Fruit fly (Drosophila melanogaster) whole organism, wandering third instar larva: ENCODE data around the gene CG8461.

Source experiments
- CG32264 ChIP-seq: fragments of 200-800 bp; sonication (Bioruptor generic); optimal IDR thresholded peaks from 2 replicates; lab custom pipeline; 2016; ENCODE audit warnings: missing biosample characterization, missing genetic modification characterization
- CrebA ChIP-seq: fragments of 200-800 bp; sonication (Bioruptor generic); optimal IDR thresholded peaks from 2 replicates; lab custom pipeline; 2016; ENCODE audit warnings: missing biosample characterization, mild to moderate bottlenecking, missing genetic modification characterization, borderline replicate concordance
- Dfd ChIP-seq: fragments of >200 bp; optimal IDR thresholded peaks from 2 replicates; lab custom pipeline; 2017; ENCODE audit warnings: missing biosample characterization, missing genetic modification characterization
- GATAd ChIP-seq: sonication (Bioruptor generic); optimal IDR thresholded peaks from 2 replicates; lab custom pipeline; 2016; ENCODE audit warnings: missing biosample characterization, missing genetic modification characterization
- Hr78 ChIP-seq: fragments of >200 bp; optimal IDR thresholded peaks from 2 replicates; lab custom pipeline; 2017; ENCODE audit warnings: missing biosample characterization, missing genetic modification characterization
- Mio ChIP-seq: sonication (Bioruptor generic); optimal IDR thresholded peaks from 2 replicates; lab custom pipeline; 2016; ENCODE audit warnings: missing biosample characterization, missing genetic modification characterization
- N ChIP-seq: fragments of >200 bp; optimal IDR thresholded peaks from 2 replicates; lab custom pipeline; 2018; ENCODE audit warnings: missing biosample characterization, missing external identifiers, missing genetic modification characterization
- OdsH ChIP-seq: fragments of 200-800 bp; sonication (Bioruptor generic); optimal IDR thresholded peaks from 2 replicates; lab custom pipeline; 2016; ENCODE audit warnings: missing biosample characterization, mild to moderate bottlenecking, missing genetic modification characterization
- br ChIP-seq: fragments of 200-800 bp; sonication (Bioruptor generic); optimal IDR thresholded peaks from 2 replicates; lab custom pipeline; 2016; ENCODE audit warnings: missing biosample characterization, missing genetic modification characterization
- sage ChIP-seq: fragments of 200-800 bp; sonication (Bioruptor generic); optimal IDR thresholded peaks from 2 replicates; lab custom pipeline; 2016; ENCODE audit warnings: missing biosample characterization, mild to moderate bottlenecking, missing genetic modification characterization
- sv ChIP-seq: fragments of 200-800 bp; sonication (Bioruptor generic); optimal IDR thresholded peaks from 3 replicates; lab custom pipeline; 2016; ENCODE audit warnings: missing biosample characterization, missing genetic modification characterization
- tai ChIP-seq: sonication (Bioruptor generic); optimal IDR thresholded peaks from 2 replicates; lab custom pipeline; 2016; ENCODE audit warnings: missing biosample characterization, missing genetic modification characterization
- woc ChIP-seq: sonication (Bioruptor generic); optimal IDR thresholded peaks from 2 replicates; lab custom pipeline; 2016; ENCODE audit warnings: missing biosample characterization, mild to moderate bottlenecking, missing genetic modification characterization

DNA sequence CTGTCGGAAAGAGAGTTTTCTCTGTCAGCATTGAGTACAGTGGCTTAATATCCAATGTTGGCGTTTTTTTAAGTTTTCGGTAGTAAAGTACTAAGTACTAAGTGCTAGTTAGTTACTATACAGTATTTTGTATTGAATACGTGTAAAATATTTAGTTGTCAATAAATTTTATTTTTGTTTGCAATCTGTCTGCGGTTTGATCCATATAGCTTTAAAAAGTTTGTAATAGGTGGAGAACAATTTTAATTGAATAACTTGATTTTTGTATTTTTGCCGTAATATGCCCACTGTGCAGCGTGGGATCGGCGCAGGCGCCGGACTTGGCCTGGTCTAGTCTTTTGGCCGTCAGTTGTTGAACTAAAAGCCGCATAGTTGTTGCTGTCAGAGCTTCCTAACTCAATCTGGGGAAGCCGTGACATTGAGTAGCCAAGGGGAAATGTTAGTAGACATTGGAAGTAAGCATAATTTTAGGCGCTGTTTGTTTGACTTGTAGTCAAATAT, 45.0 kb upstream of the CG8461 start:
- TF ChIP-seq sage (no peak), Mio (no peak), CG32264 (no peak), sv (peak; percentile 85), OdsH (GFP tag; lab: Kevin White, UChicago) (peak; percentile 29), GATAd (GFP tag; lab: Kevin White, UChicago) (no peak), N (GFP tag; lab: Kevin White, UChicago) (no peak), br (GFP tag; lab: Kevin White, UChicago) (peak; percentile 43), CrebA (no peak), Hr78 (no peak), tai (GFP tag; lab: Kevin White, UChicago) (no peak), woc (GFP tag; lab: Kevin White, UChicago) (no peak), Dfd (GFP tag; lab: Kevin White, UChicago) (no peak)
